Worm (Caenorhabditis elegans): ENCODE results near the gene ima-3.

DNA sequence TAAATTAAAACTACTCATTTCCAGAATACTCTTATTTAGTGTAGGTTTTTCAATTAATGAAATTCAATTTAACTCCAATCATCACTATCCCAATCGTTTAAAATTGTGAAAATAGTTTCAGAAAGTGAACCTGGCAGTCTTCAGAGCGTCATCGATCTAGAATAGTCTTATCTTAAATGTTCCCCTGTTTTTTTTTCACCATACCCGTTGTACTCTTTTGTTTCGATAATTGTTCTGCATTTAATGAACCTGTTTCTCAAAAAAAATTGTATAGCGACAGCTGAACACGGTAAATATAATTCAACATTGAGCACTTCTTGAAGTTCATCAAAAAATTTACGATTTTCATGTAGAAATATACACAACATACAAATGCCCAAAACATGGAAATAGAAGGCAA lies 10.2 kb downstream of the ima-3 start:
- TF ChIP-seq unc-62 (GFP tag; optimal IDR thresholded peaks at IDR 0.05) = no peak
- no peak for TF ChIP-seq alr-1 (tag; optimal IDR thresholded peaks at IDR 0.05)
- TF ChIP-seq elt-3 (tag; optimal IDR thresholded peaks at IDR 0.05) = no peak
- TF ChIP-seq elt-1 (tag; optimal IDR thresholded peaks at IDR 0.05) = no peak
- TF ChIP-seq snpc-4 (tag; optimal IDR thresholded peaks at IDR 0.05) = no peak
- TF ChIP-seq aly-2 (tag; optimal IDR thresholded peaks at IDR 0.05) = no peak
- no peak for TF ChIP-seq unc-55 (GFP tag; optimal IDR thresholded peaks at IDR 0.05)
- TF ChIP-seq mdl-1 (tag; optimal IDR thresholded peaks at IDR 0.05) = no peak

Data from whole organism, L2 larva.